Worm (Caenorhabditis elegans): ENCODE data around the gene ZK637.4.
A peak's percentile ranks its signal among the peaks of the same experiment; 100 is the strongest.

ZK637.4 gene

DNA sequence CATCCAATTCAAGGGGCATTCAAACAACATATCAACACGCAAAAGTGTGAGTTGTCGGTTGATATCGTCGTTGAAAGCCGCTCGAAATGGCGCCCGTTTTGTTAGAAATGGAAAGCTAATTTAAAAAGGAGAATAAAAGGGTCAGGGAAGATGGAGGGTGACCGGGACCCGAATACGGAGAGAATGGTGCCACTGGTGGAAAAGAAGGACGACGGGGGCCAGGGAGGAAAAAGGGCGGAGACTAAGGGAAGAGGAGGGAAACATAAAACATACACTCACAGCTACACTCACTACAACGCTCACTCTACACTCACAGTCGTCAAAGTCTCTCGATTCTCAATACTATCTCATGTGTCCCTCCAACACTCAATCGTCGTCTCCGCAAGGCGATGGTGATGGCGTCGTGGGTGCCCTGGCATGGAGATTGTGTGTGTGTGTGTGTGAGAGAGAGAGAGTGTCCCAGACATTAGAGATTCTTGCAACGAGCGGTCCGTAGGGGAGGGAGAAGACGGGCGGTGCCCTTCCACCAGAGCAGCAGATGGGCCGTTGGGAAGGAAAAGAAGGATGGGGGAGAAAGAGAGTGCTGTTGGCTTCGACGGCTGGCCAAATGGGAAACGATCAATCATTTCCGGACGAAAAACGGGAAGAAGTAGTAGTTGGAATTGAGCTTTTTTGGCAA, 19.4 kb upstream of the ZK637.4 start (continued):
- TF ChIP-seq ceh-79 (tag; optimal IDR thresholded peaks at IDR 0.05) (no peak), hsf-1 (GFP tag; IDR thresholded peaks at IDR 0.05) (no peak), D2030.7 (GFP tag; IDR thresholded peaks at IDR 0.05) (no peak), snpc-1.3 (tag; optimal IDR thresholded peaks at IDR 0.05; ENCODE audit: insufficient read depth) (no peak), ztf-3 (GFP tag; optimal IDR thresholded peaks at IDR 0.05) (no peak), him-1 (tag; optimal IDR thresholded peaks at IDR 0.05) (no peak), nhr-80 (tag; optimal IDR thresholded peaks at IDR 0.05) (no peak), athp-1 (tag; optimal IDR thresholded peaks at IDR 0.05) (no peak), nfyb-1 (GFP tag; IDR thresholded peaks at IDR 0.05) (no peak), hmg-1.2 (GFP tag; IDR thresholded peaks at IDR 0.05) (peak; percentile 91), F55B11.4 (tag; optimal IDR thresholded peaks at IDR 0.05; ENCODE audit: borderline replicate concordance, insufficient read depth) (no peak), cebp-2 (GFP tag; IDR thresholded peaks at IDR 0.05) (no peak), ztf-18 (tag; optimal IDR thresholded peaks at IDR 0.05) (peak; percentile 45), nhr-27 (tag; optimal IDR thresholded peaks at IDR 0.05) (no peak), nhr-120 (GFP tag; IDR thresholded peaks at IDR 0.05) (no peak), dox-1 (GFP tag; IDR thresholded peaks at IDR 0.05) (peak; percentile 61; the same call in 1 of the 2 replicates), attf-5 (GFP tag; optimal IDR thresholded peaks at IDR 0.05) (peak; percentile 53), hmg-20 (GFP tag; IDR thresholded peaks at IDR 0.05) (no peak), attf-3 (GFP tag; conservative IDR thresholded peaks at IDR 0.05) (no peak), pha-4 (tag; optimal IDR thresholded peaks at IDR 0.05) (no peak), B0035.1 (tag; optimal IDR thresholded peaks at IDR 0.05) (no peak), hlh-12 (tag; optimal IDR thresholded peaks at IDR 0.05) (no peak), ZK185.1 (tag; optimal IDR thresholded peaks at IDR 0.05; ENCODE audit: poor library complexity, severe bottlenecking) (peak; percentile 68), sptf-2 (GFP tag; optimal IDR thresholded peaks at IDR 0.05) (no peak), zfh-2 (GFP tag; conservative IDR thresholded peaks at IDR 0.05) (peak; percentile 94), snpc-4 (GFP tag; optimal IDR thresholded peaks at IDR 0.05) (peak; percentile 28), snpc-4 (tag; optimal IDR thresholded peaks at IDR 0.05) (peak in 1 of 4 experiments; percentile 35), madf-3 (GFP tag; IDR thresholded peaks at IDR 0.05) (no peak), zim-3 (tag; optimal IDR thresholded peaks at IDR 0.05) (no peak), F37B4.10 (GFP tag; IDR thresholded peaks at IDR 0.05) (no peak), madf-10 (tag; optimal IDR thresholded peaks at IDR 0.05) (peak; percentile 32), B0336.3 (GFP tag; IDR thresholded peaks at IDR 0.05) (0 out of 2 replicates have a peak, but pooled peaks have one; percentile 39), madf-8 (GFP tag; conservative IDR thresholded peaks at IDR 0.05) (no peak), C06A6.2 (GFP tag; conservative IDR thresholded peaks at IDR 0.05) (0 out of 2 replicates have a peak, but pooled peaks have one; percentile 30), efl-1 (GFP tag; optimal IDR thresholded peaks at IDR 0.05) (no peak), hlh-26 (GFP tag; conservative IDR thresholded peaks at IDR 0.05) (no peak), Y79H2A.3 (GFP tag; conservative IDR thresholded peaks at IDR 0.05) (no peak), rpc-1 (optimal IDR thresholded peaks at IDR 0.05) (no peak), rpc-1 (tag; optimal IDR thresholded peaks at IDR 0.05) (no peak), die-1 (tag; optimal IDR thresholded peaks at IDR 0.05) (peak; percentile 15), lin-35 (GFP tag; optimal IDR thresholded peaks at IDR 0.05) (peak in 1 of 3 experiments; percentile 56), attf-6 (GFP tag; IDR thresholded peaks at IDR 0.05) (no peak)
